Worm (Caenorhabditis elegans): ENCODE measurements around the gene K08E4.3.

Gene K08E4.3

ce11 chrIV:12080807-12081206, 23.3 kb downstream of the K08E4.3 start:
- no peak for TF ChIP-seq unc-62 (GFP tag; optimal IDR thresholded peaks at IDR 0.05)

ce11 chrIV:12084178-12084577, 26.6 kb downstream of the K08E4.3 start, which contains the start of gene repo-1:
repo-1 (plus strand) TSS chrIV:12084478.
- no peak for TF ChIP-seq unc-62 (GFP tag; optimal IDR thresholded peaks at IDR 0.05)

- TF ChIP-seq unc-62 (GFP tag; optimal IDR thresholded peaks at IDR 0.05) = no peak
Observed at ce11 chrIV:12084587-12084986, 27.0 kb downstream of the K08E4.3 start.

ce11 chrIV:12085120-12085519, 27.6 kb downstream of the K08E4.3 start, which contains the start of gene rbm-34:
rbm-34 (plus strand) TSS chrIV:12085420.
- TF ChIP-seq unc-62 (GFP tag; optimal IDR thresholded peaks at IDR 0.05) = no peak

ce11 chrIV:12086498-12086897, 29.0 kb downstream of the K08E4.3 start:
- no peak for TF ChIP-seq unc-62 (GFP tag; optimal IDR thresholded peaks at IDR 0.05)

- no peak for TF ChIP-seq unc-62 (GFP tag; optimal IDR thresholded peaks at IDR 0.05)
Observed at ce11 chrIV:12088898-12089297, 31.4 kb downstream of the K08E4.3 start.

- no peak for TF ChIP-seq unc-62 (GFP tag; optimal IDR thresholded peaks at IDR 0.05)
Observed at ce11 chrIV:12089551-12089950, 32.0 kb downstream of the K08E4.3 start, which contains the start of gene F11A10.6. F11A10.6 (minus strand) TSS chrIV:12089651.

- TF ChIP-seq unc-62 (GFP tag; optimal IDR thresholded peaks at IDR 0.05) = no peak
Observed at ce11 chrIV:12092113-12092512, 34.6 kb downstream of the K08E4.3 start, which contains the start of gene mig-32. mig-32 (minus strand) TSS chrIV:12092213.

- no peak for TF ChIP-seq unc-62 (GFP tag; optimal IDR thresholded peaks at IDR 0.05)
Observed at ce11 chrIV:12093384-12093783, 35.8 kb downstream of the K08E4.3 start, which contains the start of gene cpsf-4. cpsf-4 (minus strand) TSS chrIV:12093445.

ce11 chrIV:12093819-12094218, 36.3 kb downstream of the K08E4.3 start, which contains the start of gene F11A10.5:
F11A10.5 (plus strand) TSS chrIV:12094119.
- no peak for TF ChIP-seq unc-62 (GFP tag; optimal IDR thresholded peaks at IDR 0.05)

- TF ChIP-seq unc-62 (GFP tag; optimal IDR thresholded peaks at IDR 0.05) = no peak
Observed at ce11 chrIV:12096479-12096878, 38.9 kb downstream of the K08E4.3 start, which contains the start of gene mon-2. mon-2 (plus strand) TSS chrIV:12096779.

- no peak for TF ChIP-seq unc-62 (GFP tag; optimal IDR thresholded peaks at IDR 0.05)
Observed at ce11 chrIV:12105558-12105957, 48.0 kb downstream of the K08E4.3 start, which contains the start of gene M18.3. M18.3 (plus strand) TSS chrIV:12105858.

ce11 chrIV:12108984-12109657, 51.6 kb downstream of the K08E4.3 start:
- no peak for TF ChIP-seq unc-62 (GFP tag; optimal IDR thresholded peaks at IDR 0.05)

All from whole organism, dauer.